Worm (Caenorhabditis elegans): ENCODE measurements around the gene F56D5.6.

- TF ChIP-seq C38D4.7 (GFP tag; optimal IDR thresholded peaks at IDR 0.05): no peak
- no peak for TF ChIP-seq nhr-11 (tag; optimal IDR thresholded peaks at IDR 0.05)
- no peak for TF ChIP-seq sdc-2 (tag; optimal IDR thresholded peaks at IDR 0.05)
- no peak for TF ChIP-seq pax-1 (tag; optimal IDR thresholded peaks at IDR 0.05)
- TF ChIP-seq elt-2 (tag; optimal IDR thresholded peaks at IDR 0.05): no peak
- no peak for TF ChIP-seq che-1 (tag; optimal IDR thresholded peaks at IDR 0.05)
- TF ChIP-seq unc-86 (tag; optimal IDR thresholded peaks at IDR 0.05): no peak
- no peak for TF ChIP-seq ets-4 (tag; optimal IDR thresholded peaks at IDR 0.05)
- TF ChIP-seq fkh-6 (tag; optimal IDR thresholded peaks at IDR 0.05): no peak
- no peak for TF ChIP-seq rnt-1 (tag; optimal IDR thresholded peaks at IDR 0.05)
- TF ChIP-seq hlh-8 (tag; optimal IDR thresholded peaks at IDR 0.05): no peak
- TF ChIP-seq hlh-15 (tag; optimal IDR thresholded peaks at IDR 0.05): no peak
- no peak for TF ChIP-seq hlh-30 (tag; optimal IDR thresholded peaks at IDR 0.05; ENCODE audit: insufficient read depth)
- no peak for TF ChIP-seq fkh-10 (GFP tag; optimal IDR thresholded peaks at IDR 0.05)
Measured at ce11 chrIV:9353728-9354127, 48.0 kb upstream of the F56D5.6 start.

Data from whole organism, late embryonic.